Worm (Caenorhabditis elegans): ENCODE data around the gene C08F8.3.
"Not testable (repeated sequence)": the region's sequence is repeated elsewhere in the genome, so short reads cannot be mapped to it uniquely, and the experiment has no call there.

The C08F8.3 gene

DNA sequence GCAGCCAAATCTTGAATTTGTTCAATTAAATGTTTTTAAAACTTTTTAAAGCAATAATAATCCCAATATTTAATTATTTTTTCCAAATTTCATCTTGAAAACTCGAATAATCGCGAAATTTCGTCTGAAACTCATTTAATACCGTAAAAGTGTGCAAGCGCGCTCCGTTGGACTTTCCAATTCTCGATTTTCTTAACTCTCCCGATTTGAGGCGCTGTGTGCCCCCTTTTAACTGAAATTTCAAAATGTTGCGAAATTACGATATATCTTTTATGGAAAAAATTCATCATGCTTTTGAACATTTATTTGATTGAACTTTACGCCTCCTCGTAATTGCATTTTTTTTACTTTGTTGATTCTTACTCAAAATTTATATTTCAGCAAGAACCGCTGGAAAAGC, 47.5 kb downstream of the C08F8.3 start, which contains the start of gene R07H5.11:
R07H5.11 (plus strand) TSS at position 380 of the 400 bp plus-strand sequence.
- not testable (repeated sequence) for TF ChIP-seq unc-62 (GFP tag; optimal IDR thresholded peaks at IDR 0.05); fkh-10 (GFP tag; optimal IDR thresholded peaks at IDR 0.05); lin-15B (tag; optimal IDR thresholded peaks at IDR 0.05)

All from whole organism, L3 larva.